Worm (Caenorhabditis elegans): ENCODE data around the gene F17C8.9.

F17C8.9 gene

ce11 chrIII:4756983-4757382, 22.8 kb downstream of the F17C8.9 start, which contains the start of gene fbxl-2 (continued):
- TF ChIP-seq hlh-12 (tag; optimal IDR thresholded peaks at IDR 0.05) (no peak), snpc-3.4 (tag; optimal IDR thresholded peaks at IDR 0.05) (peak; percentile 88), sdz-38 (tag; optimal IDR thresholded peaks at IDR 0.05) (no peak), ceh-100 (GFP tag; IDR thresholded peaks at IDR 0.05) (peak; percentile 83), T07F8.4 (tag; optimal IDR thresholded peaks at IDR 0.05) (peak; percentile 0), mes-4 (tag; optimal IDR thresholded peaks at IDR 0.05) (no peak), hmg-1.2 (GFP tag; IDR thresholded peaks at IDR 0.05) (peak; percentile 82), mxl-1 (tag; optimal IDR thresholded peaks at IDR 0.05) (no peak), D2030.7 (GFP tag; IDR thresholded peaks at IDR 0.05) (peak; percentile 89), him-1 (tag; optimal IDR thresholded peaks at IDR 0.05) (peak; percentile 10), F49E8.2 (tag; optimal IDR thresholded peaks at IDR 0.05; ENCODE audit: insufficient read depth) (peak; percentile 64), lin-40 (tag; optimal IDR thresholded peaks at IDR 0.05) (no peak), ztf-18 (tag; optimal IDR thresholded peaks at IDR 0.05) (peak; percentile 99), tbx-9 (tag; optimal IDR thresholded peaks at IDR 0.05; ENCODE audit: borderline replicate concordance) (no peak), aptf-2 (GFP tag; conservative IDR thresholded peaks at IDR 0.05) (no peak), ceh-79 (tag; optimal IDR thresholded peaks at IDR 0.05) (no peak), F57C9.4 (tag; optimal IDR thresholded peaks at IDR 0.05) (no peak), Y53F4B.3 (GFP tag; IDR thresholded peaks at IDR 0.05) (no peak), B0336.3 (GFP tag; IDR thresholded peaks at IDR 0.05) (peak; percentile 95), egrh-3 (GFP tag; IDR thresholded peaks at IDR 0.05) (peak; percentile 63), attf-5 (GFP tag; optimal IDR thresholded peaks at IDR 0.05) (peak; percentile 98), ztf-26 (tag; optimal IDR thresholded peaks at IDR 0.05) (peak; percentile 78), lin-54 (GFP tag; optimal IDR thresholded peaks at IDR 0.05) (peak; percentile 99), hmg-20 (GFP tag; IDR thresholded peaks at IDR 0.05) (peak; percentile 90), ekl-4 (GFP tag; IDR thresholded peaks at IDR 0.05) (peak; percentile 95), pha-4 (tag; optimal IDR thresholded peaks at IDR 0.05) (peak; percentile 85), ztf-22 (GFP tag; optimal IDR thresholded peaks at IDR 0.05) (no peak), cebp-2 (GFP tag; IDR thresholded peaks at IDR 0.05) (peak; percentile 71; the same call in 1 of the 2 replicates), Y53G8AR.9 (GFP tag; conservative IDR thresholded peaks at IDR 0.05) (peak; percentile 97), attf-3 (GFP tag; conservative IDR thresholded peaks at IDR 0.05) (peak; percentile 80), fkh-3 (tag; optimal IDR thresholded peaks at IDR 0.05) (peak; percentile 10), snpc-1.3 (tag; optimal IDR thresholded peaks at IDR 0.05; ENCODE audit: insufficient read depth) (peak; percentile 41), ceh-91 (GFP tag; IDR thresholded peaks at IDR 0.05) (peak; percentile 86), B0019.2 (GFP tag; conservative IDR thresholded peaks at IDR 0.05) (peak; percentile 59; the same call in 1 of the 2 replicates), Y56A3A.18 (GFP tag; IDR thresholded peaks at IDR 0.05) (peak; percentile 88), somi-1 (GFP tag; optimal IDR thresholded peaks at IDR 0.05) (peak; percentile 70), hrde-1 (tag; optimal IDR thresholded peaks at IDR 0.05; ENCODE audit: borderline replicate concordance) (peak; percentile 63), F52B5.7 (tag; optimal IDR thresholded peaks at IDR 0.05) (peak; percentile 59), C06A6.2 (GFP tag; conservative IDR thresholded peaks at IDR 0.05) (peak; percentile 85), B0261.1 (tag; optimal IDR thresholded peaks at IDR 0.05) (peak; percentile 21), ceh-58 (GFP tag; IDR thresholded peaks at IDR 0.05) (no peak), dpff-1 (tag; optimal IDR thresholded peaks at IDR 0.05) (no peak), sptf-2 (GFP tag; optimal IDR thresholded peaks at IDR 0.05) (no peak), ZK185.1 (tag; optimal IDR thresholded peaks at IDR 0.05; ENCODE audit: poor library complexity, severe bottlenecking) (peak; percentile 92), hlh-26 (GFP tag; conservative IDR thresholded peaks at IDR 0.05) (no peak), efl-1 (GFP tag; optimal IDR thresholded peaks at IDR 0.05) (peak; percentile 96), let-526 (GFP tag; IDR thresholded peaks at IDR 0.05) (peak; percentile 85), ztf-3 (GFP tag; optimal IDR thresholded peaks at IDR 0.05) (peak; percentile 7), nhr-179 (tag; optimal IDR thresholded peaks at IDR 0.05) (no peak)

All from whole organism, young adult.